Fruit fly (Drosophila melanogaster) whole organism, pupa: ENCODE data around the gene PGRP-SB2.
A peak's percentile ranks its signal among the peaks of the same experiment; 100 is the strongest.

ENCODE experiments used
- CG10348 ChIP-seq: fragments of 200-800 bp; sonication (Bioruptor generic); IDR thresholded peaks from 2 replicates; pipeline ENCODE4 v1.3.6; 2022; ENCODE audit warnings: missing biosample characterization, missing genetic modification characterization
- CG12605 ChIP-seq: fragments of 200-800 bp; sonication (Bioruptor generic); IDR thresholded peaks from 2 replicates; pipeline ENCODE4 v1.3.6; 2022; ENCODE audit warnings: missing biosample characterization, missing genetic modification characterization
- CG13204 ChIP-seq: fragments of 200-800 bp; sonication (Bioruptor generic); optimal IDR thresholded peaks from 2 replicates; lab custom pipeline; 2018; ENCODE audit warnings: missing biosample characterization, mild to moderate bottlenecking, missing genetic modification characterization, moderate library complexity
- CG14655 ChIP-seq: fragments of 200-800 bp; sonication (Bioruptor generic); optimal IDR thresholded peaks from 3 replicates; lab custom pipeline; 2017; ENCODE audit warnings: mild to moderate bottlenecking, missing biosample characterization, missing genetic modification reagents, missing genetic modification characterization
- CG15710 ChIP-seq: fragments of 200-800 bp; sonication (Bioruptor generic); optimal IDR thresholded peaks from 2 replicates; lab custom pipeline; 2018; ENCODE audit warnings: missing biosample characterization, mild to moderate bottlenecking, missing genetic modification characterization, moderate library complexity
- CG17806 ChIP-seq: fragments of 200-800 bp; sonication (Bioruptor generic); optimal IDR thresholded peaks from 2 replicates; lab custom pipeline; 2018; ENCODE audit warnings: missing biosample characterization, mild to moderate bottlenecking, missing genetic modification characterization, moderate library complexity
- CG32121 ChIP-seq: fragments of 200-800 bp; sonication (Bioruptor generic); IDR thresholded peaks from 2 replicates; pipeline ENCODE4 v1.3.6; 2022; ENCODE audit warnings: missing biosample characterization, missing genetic modification characterization
- CG34367 ChIP-seq: fragments of 200-800 bp; sonication (Bioruptor generic); optimal IDR thresholded peaks from 2 replicates; lab custom pipeline; 2018; ENCODE audit warnings: missing biosample characterization, mild to moderate bottlenecking, missing genetic modification characterization
- CG4496 ChIP-seq: fragments of 200-800 bp; sonication (Bioruptor generic); IDR thresholded peaks from 3 replicates; pipeline ENCODE4 v1.3.6; 2022; ENCODE audit warnings: missing biosample characterization, missing genetic modification characterization
- CG8159 ChIP-seq: fragments of 200-800 bp; sonication (Bioruptor generic); optimal IDR thresholded peaks from 3 replicates; lab custom pipeline; 2018; ENCODE audit warnings: missing biosample characterization, mild to moderate bottlenecking, missing genetic modification characterization, moderate library complexity
- CG8301 ChIP-seq: fragments of 200-800 bp; sonication (Bioruptor generic); optimal IDR thresholded peaks from 2 replicates; lab custom pipeline; 2018; ENCODE audit warnings: missing biosample characterization, mild to moderate bottlenecking, missing genetic modification characterization
- CG9948 ChIP-seq: fragments of 200-800 bp; sonication (Bioruptor generic); optimal IDR thresholded peaks from 2 replicates; lab custom pipeline; 2018; ENCODE audit warnings: missing biosample characterization, mild to moderate bottlenecking, missing genetic modification characterization, moderate library complexity
- D1 ChIP-seq: fragments of 200-800 bp; sonication (Bioruptor generic); optimal IDR thresholded peaks from 2 replicates; lab custom pipeline; 2018; ENCODE audit warnings: missing biosample characterization, mild to moderate bottlenecking, missing genetic modification characterization, moderate library complexity
- EcR ChIP-seq: fragments of 200-800 bp; sonication (Bioruptor generic); optimal IDR thresholded peaks from 3 replicates; lab custom pipeline; 2019; ENCODE audit warnings: missing biosample characterization, missing genetic modification characterization, mild to moderate bottlenecking, moderate library complexity, missing genetic modification reagents
- Ets98B ChIP-seq: fragments of 200-800 bp; sonication (Bioruptor generic); IDR thresholded peaks from 2 replicates; pipeline ENCODE4 v1.3.6; 2022; ENCODE audit warnings: missing biosample characterization, missing genetic modification characterization
- Pif1A ChIP-seq: fragments of 200-800 bp; sonication (Bioruptor generic); optimal IDR thresholded peaks from 3 replicates; lab custom pipeline; 2016; ENCODE audit warnings: missing biosample characterization, missing genetic modification characterization
- Pif1B ChIP-seq: fragments of 200-800 bp; sonication (Bioruptor generic); optimal IDR thresholded peaks from 3 replicates; lab custom pipeline; 2016; ENCODE audit warnings: missing biosample characterization, missing genetic modification characterization
- Snoo ChIP-seq: fragments of 200-800 bp; sonication (Bioruptor generic); optimal IDR thresholded peaks from 3 replicates; lab custom pipeline; 2017; ENCODE audit warnings: missing biosample characterization, mild to moderate bottlenecking, missing genetic modification characterization, inconsistent platforms
- fd96Ca ChIP-seq: fragments of 200-800 bp; sonication (Bioruptor generic); IDR thresholded peaks from 3 replicates; pipeline ENCODE4 v1.3.6; 2022; ENCODE audit warnings: missing biosample characterization, missing genetic modification characterization
- gl ChIP-seq: fragments of 200-800 bp; sonication (Bioruptor generic); optimal IDR thresholded peaks from 2 replicates; lab custom pipeline; 2018; ENCODE audit warnings: missing biosample characterization, mild to moderate bottlenecking, missing genetic modification characterization
- rn ChIP-seq: fragments of 200-800 bp; sonication (Bioruptor generic); IDR thresholded peaks from 2 replicates; pipeline ENCODE4 v1.3.6; 2022; ENCODE audit warnings: missing biosample characterization, missing genetic modification characterization

PGRP-SB2 gene

DNA sequence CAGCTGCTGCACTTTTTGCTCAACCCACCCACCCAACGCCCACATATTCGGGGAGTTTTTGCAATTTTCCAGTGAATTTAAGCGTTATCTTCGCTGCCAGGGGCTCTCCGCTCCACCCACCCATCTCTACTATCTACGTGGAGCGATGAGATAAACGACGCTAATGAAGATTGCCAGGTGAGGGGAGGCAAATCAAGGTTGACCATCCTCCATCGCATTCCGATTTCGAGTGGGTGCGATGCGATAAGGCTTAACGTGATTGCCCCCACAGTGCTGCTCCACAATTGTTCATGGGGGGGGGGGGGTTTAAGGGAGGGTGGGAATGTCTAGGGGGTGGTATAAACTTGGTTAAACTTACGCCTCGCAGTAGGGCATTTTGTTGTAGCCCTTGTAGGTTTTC lies 32.5 kb upstream of the PGRP-SB2 start:
- TF ChIP-seq CG14655 (GFP tag; lab: Kevin White, UChicago) (no peak), CG15710 (tag; lab: Kevin White, UChicago) (no peak), CG4496 (GFP tag; lab: Robert Waterston, UW) (no peak), EcR (GFP tag; lab: Kevin White, UChicago) (peak; percentile 42), CG8301 (no peak)

DNA sequence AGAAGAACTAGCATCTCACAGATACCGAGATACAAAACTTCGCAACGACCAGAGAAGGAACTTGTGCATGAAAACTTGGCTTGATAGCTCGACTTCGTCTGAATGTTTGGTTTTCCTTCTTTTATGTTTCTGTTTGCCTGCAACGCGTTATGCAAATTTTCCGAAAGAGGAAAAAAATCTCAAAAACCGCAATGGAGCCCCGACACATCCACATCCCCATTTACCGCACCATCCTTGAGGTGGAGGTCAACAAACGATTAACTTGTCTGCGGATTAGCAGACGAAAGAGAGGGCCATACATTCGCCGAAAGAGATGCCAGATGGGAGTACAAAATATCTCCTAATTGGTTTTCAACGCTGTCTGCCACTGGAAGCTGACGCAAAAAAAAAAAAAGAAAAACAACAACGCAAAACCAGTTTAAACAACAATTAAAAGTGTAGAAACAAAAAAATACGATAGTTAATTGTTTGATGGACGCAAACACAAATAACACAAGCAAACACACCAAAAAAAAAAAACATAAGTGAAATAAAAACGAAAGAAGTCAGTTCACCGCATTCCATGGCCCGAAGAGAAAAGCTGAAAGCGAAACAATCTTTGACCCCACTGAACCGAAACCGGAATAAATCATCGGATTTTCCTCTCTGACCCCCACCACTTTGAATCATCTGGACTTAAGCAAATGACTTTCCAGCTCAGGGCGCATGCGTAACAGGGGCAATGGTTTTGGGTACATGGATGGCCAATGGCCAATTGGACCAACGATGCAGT lies 31.1 kb upstream of the PGRP-SB2 start:
- TF ChIP-seq EcR (GFP tag; lab: Kevin White, UChicago) = peak; percentile 61
- no peak for TF ChIP-seq CG17806 (tag; lab: Kevin White, UChicago)

dm6 chr3L:16697069-16697468 lies 29.3 kb upstream of the PGRP-SB2 start:
- 0 out of 3 replicates have a peak, but pooled peaks have one; percentile 28 for TF ChIP-seq fd96Ca
- TF ChIP-seq Ets98B (GFP tag; lab: Robert Waterston, UW) = peak; percentile 40; the same call in 1 of the 2 replicates
- TF ChIP-seq CG10348 (GFP tag; lab: Robert Waterston, UW) = no peak
- peak; percentile 22 for TF ChIP-seq CG8301
- no peak for TF ChIP-seq CG9948
- peak; percentile 35 for TF ChIP-seq CG14655 (GFP tag; lab: Kevin White, UChicago)
- TF ChIP-seq CG32121 (GFP tag; lab: Robert Waterston, UW) = 0 out of 2 replicates have a peak, but pooled peaks have one; percentile 39
- TF ChIP-seq CG17806 (tag; lab: Kevin White, UChicago) = peak; percentile 6
- TF ChIP-seq CG4496 (GFP tag; lab: Robert Waterston, UW) = peak; percentile 23; the same call in 1 of the 3 replicates
- TF ChIP-seq CG8159 (tag; lab: Kevin White, UChicago) = peak; percentile 5

DNA sequence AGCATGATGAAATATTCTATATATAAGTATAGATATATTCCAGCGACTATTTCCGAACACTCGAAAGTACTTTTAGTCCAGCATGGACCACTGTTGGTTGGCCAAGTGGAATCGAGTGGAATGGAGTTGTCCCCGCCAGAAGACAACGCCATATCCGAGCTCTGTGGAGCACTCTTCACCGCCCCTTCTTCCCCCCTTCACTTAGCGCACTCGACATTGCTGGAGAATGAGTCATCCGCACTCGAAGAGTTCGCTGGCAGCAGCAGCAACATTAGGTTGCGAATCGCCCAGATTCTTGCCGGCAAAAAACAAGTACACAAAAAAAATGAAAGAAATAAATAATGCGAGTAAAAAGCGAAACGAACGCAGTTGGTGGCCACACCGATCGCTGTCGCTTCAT lies 28.3 kb upstream of the PGRP-SB2 start:
- TF ChIP-seq CG34367 (tag; lab: Kevin White, UChicago) (no peak), CG12605 (0 out of 2 replicates have a peak, but pooled peaks have one; percentile 23), rn (no peak), EcR (GFP tag; lab: Kevin White, UChicago) (peak; percentile 34)

DNA sequence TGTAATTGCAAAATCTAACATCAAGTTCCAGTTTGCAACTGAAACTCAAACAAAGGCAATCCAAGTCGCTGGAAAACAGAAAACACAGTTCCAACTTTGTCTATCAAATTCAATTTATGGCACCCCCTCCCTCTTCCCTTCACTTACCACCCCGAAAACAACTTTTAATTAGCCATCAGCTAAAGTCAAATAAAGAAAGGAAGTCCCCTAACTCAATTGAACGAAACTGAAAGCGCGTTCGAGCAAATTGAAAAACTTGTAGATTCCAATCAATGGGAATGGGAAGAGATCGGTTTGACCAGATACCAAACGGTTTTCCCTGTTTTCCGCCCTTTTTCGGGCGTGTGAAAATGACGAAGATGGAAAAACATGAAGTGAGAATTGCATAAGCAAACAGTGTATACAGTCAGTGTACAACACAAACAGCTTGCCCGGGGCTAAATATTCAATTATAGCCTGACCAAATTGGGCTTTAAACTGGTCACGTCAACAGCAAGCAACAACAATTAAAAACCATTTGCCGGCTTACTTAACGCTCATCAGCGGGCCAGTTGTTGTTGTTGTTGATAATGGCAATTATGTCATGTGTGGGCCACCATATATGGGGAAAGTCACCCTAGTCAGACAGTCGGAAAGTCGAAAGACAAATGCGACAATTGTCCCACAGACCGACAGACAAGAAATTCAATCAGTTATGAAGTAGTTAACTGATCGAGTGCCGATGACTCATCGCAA lies 26.9 kb upstream of the PGRP-SB2 start:
- TF ChIP-seq CG32121 (GFP tag; lab: Robert Waterston, UW) (no peak), CG14655 (GFP tag; lab: Kevin White, UChicago) (no peak), Pif1A (no peak), D1 (tag; lab: Kevin White, UChicago) (no peak), CG34367 (tag; lab: Kevin White, UChicago) (no peak), CG15710 (tag; lab: Kevin White, UChicago) (no peak), fd96Ca (no peak), CG12605 (no peak), rn (no peak), EcR (GFP tag; lab: Kevin White, UChicago) (no peak), gl (tag; lab: Kevin White, UChicago) (no peak), CG17806 (tag; lab: Kevin White, UChicago) (no peak), CG4496 (GFP tag; lab: Robert Waterston, UW) (no peak), CG10348 (GFP tag; lab: Robert Waterston, UW) (no peak), Pif1B (no peak)

DNA sequence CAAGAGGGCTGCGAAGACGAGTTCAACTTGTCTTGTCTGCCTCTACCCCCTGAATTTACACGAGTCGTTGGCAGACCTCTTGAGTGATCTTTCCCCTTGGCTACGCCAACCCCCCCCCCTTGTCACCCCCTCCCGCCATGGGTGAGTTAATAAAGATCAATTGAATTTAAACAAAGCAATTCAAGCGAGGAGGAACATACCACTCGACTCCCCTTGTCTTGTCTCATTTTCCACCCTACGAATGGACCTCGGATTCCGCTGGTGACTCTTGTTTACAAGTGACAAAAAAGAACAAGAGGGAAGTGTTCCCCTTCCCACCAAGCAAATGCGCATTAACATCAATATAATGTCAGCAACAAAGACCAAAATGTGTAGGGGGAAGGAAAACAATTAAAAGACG lies 23.5 kb upstream of the PGRP-SB2 start:
- TF ChIP-seq CG15710 (tag; lab: Kevin White, UChicago) (no peak), EcR (GFP tag; lab: Kevin White, UChicago) (peak; percentile 43), gl (tag; lab: Kevin White, UChicago) (no peak), rn (no peak), D1 (tag; lab: Kevin White, UChicago) (no peak), CG10348 (GFP tag; lab: Robert Waterston, UW) (no peak)

DNA sequence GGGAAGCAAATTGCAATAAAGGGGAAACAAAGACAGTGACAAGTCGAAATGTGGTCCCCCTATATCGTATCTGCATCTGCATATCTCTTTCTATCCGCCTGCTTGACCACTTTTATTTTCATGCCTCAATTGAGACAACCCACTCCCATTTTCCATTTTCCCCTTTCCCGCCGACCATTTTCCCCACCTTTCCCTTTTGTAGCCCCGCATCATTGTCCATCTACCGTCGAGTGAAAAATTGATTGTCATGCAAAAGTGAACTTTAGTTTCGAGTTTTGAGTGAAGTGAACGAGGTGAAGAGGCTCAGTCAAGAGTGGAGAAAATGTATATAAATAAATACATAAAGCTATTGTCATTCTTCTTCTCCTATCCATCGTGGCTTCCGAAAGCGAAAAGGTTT lies 22.1 kb upstream of the PGRP-SB2 start:
- TF ChIP-seq Snoo (tag; lab: Kevin White, UChicago) = no peak
- no peak for TF ChIP-seq Ets98B (GFP tag; lab: Robert Waterston, UW)
- TF ChIP-seq fd96Ca = no peak
- TF ChIP-seq CG14655 (GFP tag; lab: Kevin White, UChicago) = no peak
- no peak for TF ChIP-seq CG13204 (GFP tag; lab: Kevin White, UChicago)
- TF ChIP-seq CG8301 = no peak
- TF ChIP-seq CG32121 (GFP tag; lab: Robert Waterston, UW) = no peak
- no peak for TF ChIP-seq EcR (GFP tag; lab: Kevin White, UChicago)
- no peak for TF ChIP-seq CG9948
- no peak for TF ChIP-seq Pif1B
- TF ChIP-seq CG17806 (tag; lab: Kevin White, UChicago) = no peak
- no peak for TF ChIP-seq Pif1A
- no peak for TF ChIP-seq CG12605
- TF ChIP-seq D1 (tag; lab: Kevin White, UChicago) = no peak
- TF ChIP-seq CG4496 (GFP tag; lab: Robert Waterston, UW) = no peak
